Worm (Caenorhabditis elegans): Measurements from ENCODE around the gene ZK666.14.
A peak's percentile ranks its signal among the peaks of the same experiment; 100 is the strongest.

ZK666.14 gene

DNA sequence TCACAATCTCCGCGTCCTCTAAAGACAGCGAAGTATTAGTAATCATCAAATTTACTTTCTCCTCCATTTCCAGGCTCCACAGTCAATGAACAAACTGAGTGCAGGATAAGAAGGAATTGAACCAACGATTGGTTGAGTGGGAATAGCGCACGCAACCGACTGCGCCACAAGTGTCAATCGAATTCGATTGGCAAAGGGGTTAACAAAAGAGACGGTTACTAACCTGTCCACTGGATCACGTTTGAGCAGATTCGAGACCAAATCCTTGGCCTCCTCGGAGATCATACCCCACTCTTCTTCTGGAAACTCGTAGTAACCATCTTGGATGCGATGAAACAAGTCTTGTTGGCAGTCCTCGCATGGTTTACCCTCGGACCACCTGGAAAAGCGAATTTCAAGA is 50.6 kb downstream of the ZK666.14 start:
- no peak for TF ChIP-seq Y5F2A.4 (GFP tag; optimal IDR thresholded peaks at IDR 0.05)
- no peak for TF ChIP-seq pqm-1 (tag; optimal IDR thresholded peaks at IDR 0.05)
- TF ChIP-seq ZK337.2 (GFP tag; IDR thresholded peaks at IDR 0.05), result 0 out of 2 replicates have a peak, but pooled peaks have one; percentile 30
- TF ChIP-seq lin-1 (GFP tag; IDR thresholded peaks at IDR 0.05), result peak; percentile 15; the same call in 1 of the 2 replicates
- TF ChIP-seq daf-12 (tag; optimal IDR thresholded peaks at IDR 0.05), result no peak
- TF ChIP-seq nhr-42 (GFP tag; IDR thresholded peaks at IDR 0.05), result no peak
- peak; percentile 64; the same call in 1 of the 2 replicates for TF ChIP-seq snpc-1.2 (GFP tag; IDR thresholded peaks at IDR 0.05)
- no peak for TF ChIP-seq dpl-1 (GFP tag; optimal IDR thresholded peaks at IDR 0.05)
- TF ChIP-seq lin-13 (GFP tag; optimal IDR thresholded peaks at IDR 0.05), result peak; percentile 69
- no peak for TF ChIP-seq lin-29 (GFP tag; IDR thresholded peaks at IDR 0.05)
- peak; percentile 75; the same call in 1 of the 2 replicates for TF ChIP-seq Y75B8A.6 (GFP tag; IDR thresholded peaks at IDR 0.05)
- TF ChIP-seq lin-38 (GFP tag; IDR thresholded peaks at IDR 0.05), result peak; percentile 42; the same call in 1 of the 2 replicates
- TF ChIP-seq mdt-29 (GFP tag; IDR thresholded peaks at IDR 0.05), result no peak; the same call in 1 of the 2 replicates
- TF ChIP-seq ztf-11 (tag; optimal IDR thresholded peaks at IDR 0.05), result no peak
- TF ChIP-seq lim-7 (GFP tag; IDR thresholded peaks at IDR 0.05), result 0 out of 2 replicates have a peak, but pooled peaks have one; percentile 55
- TF ChIP-seq T20F7.1 (GFP tag; optimal IDR thresholded peaks at IDR 0.05), result peak; percentile 2
- TF ChIP-seq fos-1 (tag; optimal IDR thresholded peaks at IDR 0.05), result no peak
- no peak for TF ChIP-seq mdl-1 (tag; optimal IDR thresholded peaks at IDR 0.05)
- peak; percentile 68 for TF ChIP-seq sdz-12 (GFP tag; optimal IDR thresholded peaks at IDR 0.05)
- peak; percentile 50; the same call in 1 of the 2 replicates for TF ChIP-seq arid-1 (GFP tag; conservative IDR thresholded peaks at IDR 0.05)
- 0 out of 2 replicates have a peak, but pooled peaks have one; percentile 24 for TF ChIP-seq zfp-3 (GFP tag; conservative IDR thresholded peaks at IDR 0.05)
- peak; percentile 50 for TF ChIP-seq egl-43 (GFP tag; IDR thresholded peaks at IDR 0.05)
- TF ChIP-seq ztf-7 (tag; optimal IDR thresholded peaks at IDR 0.05), result no peak
- no peak for TF ChIP-seq D1046.2 (GFP tag; IDR thresholded peaks at IDR 0.05)
- TF ChIP-seq nhr-25 (tag; optimal IDR thresholded peaks at IDR 0.05; ENCODE audit: borderline replicate concordance, insufficient read depth), result peak; percentile 3
- 0 out of 2 replicates have a peak, but pooled peaks have one; percentile 27 for TF ChIP-seq pha-4 (GFP tag; IDR thresholded peaks at IDR 0.05)
- TF ChIP-seq pha-4 (tag; optimal IDR thresholded peaks at IDR 0.05), result no peak
- no peak for TF ChIP-seq jun-1 (tag; optimal IDR thresholded peaks at IDR 0.05)
- TF ChIP-seq F49E8.2 (tag; optimal IDR thresholded peaks at IDR 0.05; ENCODE audit: borderline replicate concordance), result peak; percentile 23
- peak in 1 of 2 experiments; percentile 49; a peak in 1 of 4 replicates for TF ChIP-seq madf-5 (GFP tag; IDR thresholded peaks at IDR 0.05)
- peak; percentile 84 for TF ChIP-seq ama-1 (optimal IDR thresholded peaks at IDR 0.05)
- no peak for TF ChIP-seq nhr-102 (tag; optimal IDR thresholded peaks at IDR 0.05)
- peak; percentile 36; the same call in 1 of the 2 replicates for TF ChIP-seq ctbp-1 (GFP tag; IDR thresholded peaks at IDR 0.05)
- no peak for TF ChIP-seq F44E2.7 (GFP tag; IDR thresholded peaks at IDR 0.05)
- no peak for TF ChIP-seq gei-8 (GFP tag; optimal IDR thresholded peaks at IDR 0.05)
- peak; percentile 99 for TF ChIP-seq aha-1 (tag)
- 0 out of 2 replicates have a peak, but pooled peaks have one; percentile 5 for TF ChIP-seq hmg-1.1 (GFP tag; IDR thresholded peaks at IDR 0.05)

Measured in whole organism, L4 larva.